Fruit fly (Drosophila melanogaster) whole organism, embryonic: Measurements from ENCODE around the gene CG34296.

Experiments used
- Aef1 ChIP-seq: fragments of 200-800 bp; sonication (Bioruptor generic); IDR thresholded peaks from 3 replicates; pipeline ENCODE4 v1.3.6; 2022; ENCODE audit warnings: missing biosample characterization, missing genetic modification characterization
- Asciz ChIP-seq: fragments of 200-800 bp; sonication (Bioruptor generic); optimal IDR thresholded peaks from 2 replicates; lab custom pipeline; 2017; ENCODE audit warnings: missing biosample characterization, mild to moderate bottlenecking, missing genetic modification characterization, missing genetic modification reagents
- Atf3 ChIP-seq: fragments of 200-800 bp; sonication (Bioruptor generic); optimal IDR thresholded peaks from 3 replicates; lab custom pipeline; 2016; ENCODE audit warnings: missing biosample characterization, missing genetic modification characterization
- Awh ChIP-seq: fragments of 200-800 bp; sonication (Bioruptor generic); IDR thresholded peaks from 2 replicates; pipeline ENCODE4, ENCODE4 v1.3.6; 2022; ENCODE audit warnings: missing biosample characterization, missing genetic modification characterization
- Blimp-1 ChIP-seq: fragments of 200-800 bp; sonication (Bioruptor generic); optimal IDR thresholded peaks from 3 replicates; lab custom pipeline; 2018; ENCODE audit warnings: missing biosample characterization, missing genetic modification characterization, mild to moderate bottlenecking, moderate library complexity, missing genetic modification reagents
- CG10321 ChIP-seq: fragments of 200-800 bp; sonication (Bioruptor generic); IDR thresholded peaks from 2 replicates; pipeline ENCODE4 v1.3.6; 2022; ENCODE audit warnings: missing biosample characterization, missing genetic modification characterization
- CG10979 ChIP-seq: fragments of 200-800 bp; sonication (Bioruptor generic); optimal IDR thresholded peaks from 2 replicates; lab custom pipeline; 2018; ENCODE audit warnings: missing biosample characterization, mild to moderate bottlenecking, missing genetic modification characterization, moderate library complexity
- CG12219 ChIP-seq: fragments of 200-800 bp; sonication (Bioruptor generic); optimal IDR thresholded peaks from 3 replicates; lab custom pipeline; 2018; ENCODE audit warnings: missing biosample characterization, mild to moderate bottlenecking, missing genetic modification characterization
- CG12769 ChIP-seq: fragments of 200-800 bp; sonication (Bioruptor generic); optimal IDR thresholded peaks from 2 replicates; lab custom pipeline; 2019; ENCODE audit warnings: missing biosample characterization, mild to moderate bottlenecking, missing genetic modification characterization, moderate library complexity
- CG13296 ChIP-seq: fragments of 200-800 bp; sonication (Bioruptor generic); optimal IDR thresholded peaks from 3 replicates; lab custom pipeline; 2018; ENCODE audit warnings: missing biosample characterization, mild to moderate bottlenecking, missing genetic modification characterization
- CG15073 ChIP-seq: fragments of 200-800 bp; sonication (Bioruptor generic); optimal IDR thresholded peaks from 2 replicates; lab custom pipeline; 2016; ENCODE audit warnings: missing biosample characterization, missing genetic modification characterization
- CG16863 ChIP-seq: fragments of 200-800 bp; sonication (Bioruptor generic); optimal IDR thresholded peaks from 3 replicates; lab custom pipeline; 2016; ENCODE audit warnings: missing biosample characterization, missing genetic modification characterization
- CG17568 ChIP-seq: fragments of 200-800 bp; sonication (Bioruptor generic); optimal IDR thresholded peaks from 2 replicates; lab custom pipeline; 2018; ENCODE audit warnings: missing biosample characterization, mild to moderate bottlenecking, missing genetic modification characterization, moderate library complexity
- CG17802 ChIP-seq: fragments of 200-800 bp; sonication (Bioruptor generic); optimal IDR thresholded peaks from 2 replicates; lab custom pipeline; 2018; ENCODE audit warnings: missing biosample characterization, mild to moderate bottlenecking, missing genetic modification characterization, moderate library complexity
- CG18619 ChIP-seq: fragments of 200-800 bp; sonication (Bioruptor generic); optimal IDR thresholded peaks from 3 replicates; lab custom pipeline; 2017; ENCODE audit warnings: missing biosample characterization, mild to moderate bottlenecking, missing genetic modification characterization
- CG3163 ChIP-seq: fragments of 200-800 bp; sonication (Bioruptor generic); optimal IDR thresholded peaks from 3 replicates; lab custom pipeline; 2016; ENCODE audit warnings: missing biosample characterization, missing genetic modification characterization
- CG3281 ChIP-seq: fragments of 200-800 bp; sonication (Bioruptor generic); optimal IDR thresholded peaks from 3 replicates; lab custom pipeline; 2017; ENCODE audit warnings: missing biosample characterization, mild to moderate bottlenecking, missing genetic modification characterization
- CG4424 ChIP-seq: fragments of 200-800 bp; sonication (Bioruptor generic); optimal IDR thresholded peaks from 3 replicates; lab custom pipeline; 2016; ENCODE audit warnings: missing biosample characterization, missing genetic modification characterization
- CG5245 ChIP-seq: fragments of 200-800 bp; sonication (Bioruptor generic); optimal IDR thresholded peaks from 3 replicates; lab custom pipeline; 2016; ENCODE audit warnings: missing biosample characterization, missing genetic modification characterization
- CkIIα-i1 ChIP-seq: fragments of 200-800 bp; sonication (Bioruptor generic); IDR thresholded peaks from 2 replicates; pipeline ENCODE4 v1.3.6; 2022; ENCODE audit warnings: missing biosample characterization, missing genetic modification characterization
- D19B ChIP-seq: fragments of 200-800 bp; sonication (Bioruptor generic); optimal IDR thresholded peaks from 2 replicates; lab custom pipeline; 2017; ENCODE audit warnings: missing biosample characterization, mild to moderate bottlenecking, missing genetic modification characterization
- Dfd ChIP-seq, 2 experiments: fragments of >200 bp; optimal IDR thresholded peaks; 2 replicates each; lab custom pipeline; 2017; ENCODE audit warnings: missing biosample characterization in 2 of 2, missing genetic modification characterization in 2 of 2
- Dip2 ChIP-seq: fragments of 200-800 bp; sonication (Bioruptor generic); IDR thresholded peaks from 2 replicates; pipeline ENCODE4 v1.3.6; 2022; ENCODE audit warnings: missing biosample characterization, missing genetic modification characterization
- H2.0 ChIP-seq: fragments of 200-800 bp; sonication (Bioruptor generic); IDR thresholded peaks from 2 replicates; pipeline ENCODE4 v1.3.6; 2022; ENCODE audit warnings: missing biosample characterization, missing genetic modification characterization
- Hey ChIP-seq: fragments of 200-800 bp; sonication (Bioruptor generic); optimal IDR thresholded peaks from 3 replicates; lab custom pipeline; 2018; ENCODE audit warnings: missing biosample characterization, mild to moderate bottlenecking, missing genetic modification characterization
- Hr51 ChIP-seq, 2 experiments: fragments of 200-800 bp; sonication (Bioruptor generic); optimal IDR thresholded peaks; 2 replicates in 1 of 2; 3 replicates in 1 of 2; lab custom pipeline; 2016 to 2018; ENCODE audit warnings: missing biosample characterization in 2 of 2, missing genetic modification characterization in 2 of 2, mild to moderate bottlenecking in 1 of 2, moderate library complexity in 1 of 2
- NC2α ChIP-seq: fragments of 200-800 bp; sonication (Bioruptor generic); optimal IDR thresholded peaks from 2 replicates; lab custom pipeline; 2016; ENCODE audit warnings: missing biosample characterization, missing genetic modification characterization
- NfI ChIP-seq: fragments of 200-800 bp; sonication (Bioruptor generic); optimal IDR thresholded peaks from 3 replicates; lab custom pipeline; 2018; ENCODE audit warnings: missing biosample characterization, mild to moderate bottlenecking, missing genetic modification characterization, moderate library complexity
- Tbp ChIP-seq: fragments of >200 bp; optimal IDR thresholded peaks from 2 replicates; lab custom pipeline; 2018; ENCODE audit warnings: missing biosample characterization, missing genetic modification characterization
- ab ChIP-seq: fragments of 200-800 bp; sonication (Bioruptor generic); optimal IDR thresholded peaks from 2 replicates; lab custom pipeline; 2016; ENCODE audit warnings: missing biosample characterization, missing genetic modification characterization
- bbx ChIP-seq: fragments of 200-800 bp; sonication (Bioruptor generic); IDR thresholded peaks from 2 replicates; pipeline ENCODE4 v1.3.6; 2022; ENCODE audit warnings: missing biosample characterization, missing genetic modification characterization; ENCODE audit not compliant: partially characterized antibody
- bowl ChIP-seq: fragments of 200-800 bp; sonication (Bioruptor generic); IDR thresholded peaks from 2 replicates; pipeline ENCODE4 v1.3.6; 2022; ENCODE audit warnings: missing biosample characterization, missing genetic modification characterization
- dmrt11E ChIP-seq: fragments of 200-800 bp; sonication (Bioruptor generic); optimal IDR thresholded peaks from 3 replicates; lab custom pipeline; 2018; ENCODE audit warnings: missing biosample characterization, mild to moderate bottlenecking, missing genetic modification characterization, moderate library complexity
- dpn ChIP-seq, 2 experiments: fragments of 200-800 bp; sonication (Bioruptor generic); optimal IDR thresholded peaks; 3 replicates each; lab custom pipeline; 2016; ENCODE audit warnings: missing biosample characterization in 2 of 2, missing genetic modification characterization in 2 of 2
- esg ChIP-seq: fragments of 200-800 bp; sonication (Bioruptor generic); conservative IDR thresholded peaks from 2 replicates; pipeline ENCODE4 v1.3.6; 2022; ENCODE audit warnings: missing biosample characterization, missing genetic modification characterization
- fd96Cb ChIP-seq: fragments of 200-800 bp; sonication (Bioruptor generic); optimal IDR thresholded peaks from 2 replicates; lab custom pipeline; 2018; ENCODE audit warnings: missing biosample characterization, mild to moderate bottlenecking, missing genetic modification characterization, moderate library complexity
- grn ChIP-seq: fragments of 200-800 bp; sonication (Bioruptor generic); optimal IDR thresholded peaks from 3 replicates; lab custom pipeline; 2017; ENCODE audit warnings: missing biosample characterization, missing genetic modification characterization
- jumu ChIP-seq: fragments of 200-800 bp; sonication (Bioruptor generic); optimal IDR thresholded peaks from 3 replicates; lab custom pipeline; 2016; ENCODE audit warnings: missing biosample characterization, missing genetic modification characterization
- lilli ChIP-seq: fragments of 200-800 bp; sonication (Bioruptor generic); optimal IDR thresholded peaks from 3 replicates; lab custom pipeline; 2016; ENCODE audit warnings: missing biosample characterization, missing genetic modification characterization
- nerfin-1 ChIP-seq: fragments of 200-800 bp; sonication (Bioruptor generic); optimal IDR thresholded peaks from 3 replicates; lab custom pipeline; 2019; ENCODE audit warnings: missing biosample characterization, mild to moderate bottlenecking, missing genetic modification characterization, moderate library complexity
- pb ChIP-seq: fragments of 200-800 bp; sonication (Bioruptor generic); optimal IDR thresholded peaks from 3 replicates; lab custom pipeline; 2016; ENCODE audit warnings: missing biosample characterization, missing genetic modification characterization
- pros ChIP-seq: fragments of 200-800 bp; sonication (Bioruptor generic); optimal IDR thresholded peaks from 3 replicates; lab custom pipeline; 2019; ENCODE audit warnings: missing biosample characterization, mild to moderate bottlenecking, missing genetic modification characterization, moderate library complexity
- sc ChIP-seq, 3 experiments: fragments of >200 bp in 2 of 3; fragments of 200-800 bp in 1 of 3; sonication (Bioruptor generic) in 1 of 3; optimal IDR thresholded peaks; 2 replicates in 2 of 3; 3 replicates in 1 of 3; lab custom pipeline; 2017; ENCODE audit warnings: mild to moderate bottlenecking in 1 of 3, missing biosample characterization in 1 of 3, missing genetic modification characterization in 1 of 3, missing genetic modification reagents in 1 of 3
- sens ChIP-seq: fragments of 200-800 bp; sonication (Bioruptor generic); peaks from one replicate; lab custom pipeline; 2016; ENCODE audit warnings: missing biosample characterization, missing genetic modification characterization
- sob ChIP-seq: fragments of 200-800 bp; sonication (Bioruptor generic); IDR thresholded peaks from 2 replicates; pipeline ENCODE4 v1.3.6; 2022; ENCODE audit warnings: missing biosample characterization, missing genetic modification characterization
- stc ChIP-seq: fragments of 200-800 bp; sonication (Bioruptor generic); IDR thresholded peaks from 2 replicates; pipeline ENCODE4 v1.3.6; 2022; ENCODE audit warnings: missing biosample characterization, missing genetic modification characterization
- twi ChIP-seq: fragments of 200-800 bp; optimal IDR thresholded peaks from 2 replicates; lab custom pipeline; 2019; ENCODE audit warnings: missing biosample characterization, mild to moderate bottlenecking, missing genetic modification characterization, moderate library complexity
- unc-4 ChIP-seq: fragments of 200-800 bp; sonication (Bioruptor generic); IDR thresholded peaks from 2 replicates; pipeline ENCODE4 v1.3.6; 2022; ENCODE audit warnings: missing biosample characterization, missing genetic modification characterization; ENCODE audit not compliant: partially characterized antibody
- zen2 ChIP-seq: fragments of 200-800 bp; sonication (Bioruptor generic); IDR thresholded peaks from 3 replicates; pipeline ENCODE4 v1.3.6; 2022; ENCODE audit warnings: missing biosample characterization, missing genetic modification characterization; ENCODE audit not compliant: partially characterized antibody
- zfh2 ChIP-seq: fragments of 200-800 bp; sonication (Bioruptor generic); optimal IDR thresholded peaks from 2 replicates; lab custom pipeline; 2016; ENCODE audit warnings: missing biosample characterization, missing genetic modification characterization

Gene CG34296

dm6 chr3R:29716782-29717317 is 5.5 kb upstream of the CG34296 start, which contains the start of gene Obp99b (continued):
- no peak for TF ChIP-seq CG10321
- TF ChIP-seq CG5245 = peak; percentile 91
- peak; percentile 51 for TF ChIP-seq nerfin-1 (tag; lab: Kevin White, UChicago)
- TF ChIP-seq D19B = peak; percentile 54
- TF ChIP-seq jumu (GFP tag; lab: Kevin White, UChicago) = peak; percentile 52
- peak; percentile 76 to 78 for TF ChIP-seq dpn (GFP tag; optimal IDR thresholded peaks at IDR 0.05; lab: Kevin White, UChicago)
- TF ChIP-seq CG15073 (GFP tag; lab: Kevin White, UChicago) = no peak
- TF ChIP-seq bbx (GFP tag; lab: Robert Waterston, UW) = no peak
- peak; percentile 84 for TF ChIP-seq Asciz (GFP tag; lab: Kevin White, UChicago)
- TF ChIP-seq pb (GFP tag; lab: Kevin White, UChicago) = peak; percentile 94
- peak; percentile 50 for TF ChIP-seq esg (GFP tag; lab: Robert Waterston, UW)
- no peak for TF ChIP-seq Dfd (GFP tag; optimal IDR thresholded peaks at IDR 0.05; lab: Kevin White, UChicago)
- no peak for TF ChIP-seq zen2 (GFP tag; lab: Robert Waterston, UW)
- TF ChIP-seq CG12769 = peak; percentile 45
- peak; percentile 91 for TF ChIP-seq NfI
- no peak for TF ChIP-seq unc-4 (GFP tag; lab: Robert Waterston, UW)
- no peak for TF ChIP-seq Tbp (GFP tag; lab: Kevin White, UChicago)
- TF ChIP-seq grn (GFP tag; lab: Kevin White, UChicago) = no peak
- TF ChIP-seq ab (GFP tag; lab: Kevin White, UChicago) = no peak
- TF ChIP-seq Aef1 (GFP tag; lab: Robert Waterston, UW) = peak; percentile 58; the same call in 1 of the 3 replicates
- peak; percentile 63; the same call in 1 of the 2 replicates for TF ChIP-seq bowl
- peak; percentile 48 for TF ChIP-seq Blimp-1 (GFP tag; lab: Kevin White, UChicago)
- TF ChIP-seq CG12219 = peak; percentile 90
- peak; percentile 82 for TF ChIP-seq Atf3
- no peak for TF ChIP-seq pros (GFP tag; lab: Kevin White, UChicago)
- no peak for TF ChIP-seq zfh2 (GFP tag; lab: Kevin White, UChicago)
- peak; percentile 77 for TF ChIP-seq stc (GFP tag; lab: Robert Waterston, UW)
- peak; percentile 70 for TF ChIP-seq CG17568 (GFP tag; lab: Kevin White, UChicago)
- TF ChIP-seq CG13296 = peak; percentile 75
- peak; percentile 73 for TF ChIP-seq CG18619 (GFP tag; lab: Kevin White, UChicago)
- 0 out of 2 replicates have a peak, but pooled peaks have one; percentile 18 for TF ChIP-seq CkIIα-i1 (GFP tag; lab: Robert Waterston, UW)
- TF ChIP-seq Hr51 (GFP tag; optimal IDR thresholded peaks at IDR 0.05; lab: Kevin White, UChicago) = peak; percentile 42 to 66
- peak; percentile 53 for TF ChIP-seq twi (tag; lab: Kevin White, UChicago)
- peak; percentile 87 for TF ChIP-seq CG4424 (GFP tag; lab: Kevin White, UChicago)
- TF ChIP-seq dmrt11E = peak; percentile 65
- TF ChIP-seq CG16863 (GFP tag; lab: Kevin White, UChicago) = peak; percentile 85
- peak; percentile 51 for TF ChIP-seq Hey (tag; lab: Kevin White, UChicago)
- no peak for TF ChIP-seq Dip2 (GFP tag; lab: Robert Waterston, UW)
- TF ChIP-seq fd96Cb (tag; lab: Kevin White, UChicago) = peak; percentile 47
- TF ChIP-seq sens = peak; percentile 98
- TF ChIP-seq CG10979 = peak; percentile 85
- peak; percentile 20 for TF ChIP-seq CG3163 (GFP tag; lab: Kevin White, UChicago)
- peak; percentile 32 for TF ChIP-seq lilli (GFP tag; lab: Kevin White, UChicago)
- TF ChIP-seq Awh (GFP tag; lab: Robert Waterston, UW) = peak; percentile 90
- TF ChIP-seq sob (GFP tag; lab: Robert Waterston, UW) = peak; percentile 79
- TF ChIP-seq CG17802 (tag; lab: Kevin White, UChicago) = peak; percentile 82
- TF ChIP-seq NC2α (GFP tag; lab: Kevin White, UChicago) = peak; percentile 65
- no peak for TF ChIP-seq sc (optimal IDR thresholded peaks at IDR 0.05; lab: Kevin White, UChicago)
- TF ChIP-seq sc (GFP tag; optimal IDR thresholded peaks at IDR 0.05; lab: Kevin White, UChicago) = peak; percentile 80
- peak; percentile 77 for TF ChIP-seq H2.0 (GFP tag; lab: Robert Waterston, UW)
- peak; percentile 79 for TF ChIP-seq CG3281 (GFP tag; lab: Kevin White, UChicago)
